Fruit fly (Drosophila melanogaster) whole organism, embryonic: ENCODE results near the gene CG13482.

Experiments
- Atf3 ChIP-seq: fragments of 200-800 bp; sonication (Bioruptor generic); optimal IDR thresholded peaks from 3 replicates; lab custom pipeline; 2016; ENCODE audit warnings: missing biosample characterization, missing genetic modification characterization
- BEAF-32 ChIP-seq: fragments of 200-800 bp; sonication (Bioruptor generic); optimal IDR thresholded peaks from 3 replicates; lab custom pipeline; 2017; ENCODE audit warnings: missing biosample characterization, missing genetic modification characterization, mild to moderate bottlenecking, moderate library complexity, missing genetic modification reagents
- CG10979 ChIP-seq: fragments of 200-800 bp; sonication (Bioruptor generic); optimal IDR thresholded peaks from 2 replicates; lab custom pipeline; 2018; ENCODE audit warnings: missing biosample characterization, mild to moderate bottlenecking, missing genetic modification characterization, moderate library complexity
- CG11247 ChIP-seq: fragments of 200-800 bp; sonication (Bioruptor generic); IDR thresholded peaks from 2 replicates; pipeline ENCODE4 v1.3.6; 2022; ENCODE audit warnings: missing biosample characterization, missing genetic modification characterization
- CG11398 ChIP-seq: fragments of 200-800 bp; sonication (Bioruptor generic); optimal IDR thresholded peaks from 2 replicates; lab custom pipeline; 2016; ENCODE audit warnings: missing biosample characterization, missing genetic modification characterization
- CG11456 ChIP-seq: fragments of 200-800 bp; sonication (Bioruptor generic); IDR thresholded peaks from 3 replicates; pipeline ENCODE4 v1.3.6; 2022; ENCODE audit warnings: missing biosample characterization, missing genetic modification characterization
- CG14014 ChIP-seq: fragments of 200-800 bp; sonication (Bioruptor generic); IDR thresholded peaks from 2 replicates; pipeline ENCODE4 v1.3.6; 2022; ENCODE audit warnings: missing biosample characterization, missing genetic modification characterization
- CG14441 ChIP-seq: fragments of 200-800 bp; sonication (Bioruptor generic); IDR thresholded peaks from 2 replicates; pipeline ENCODE4 v1.3.6; 2022; ENCODE audit warnings: missing biosample characterization, missing genetic modification characterization
- CG14965 ChIP-seq: fragments of 200-800 bp; sonication (Bioruptor generic); optimal IDR thresholded peaks from 2 replicates; lab custom pipeline; 2016; ENCODE audit warnings: missing biosample characterization, missing genetic modification characterization, borderline replicate concordance
- CG15011 ChIP-seq: fragments of 200-800 bp; sonication (Bioruptor generic); optimal IDR thresholded peaks from 3 replicates; lab custom pipeline; 2018; ENCODE audit warnings: missing biosample characterization, mild to moderate bottlenecking, missing genetic modification characterization
- CG1603 ChIP-seq: fragments of 200-800 bp; sonication (Bioruptor generic); optimal IDR thresholded peaks from 2 replicates; lab custom pipeline; 2019; ENCODE audit warnings: missing biosample characterization, mild to moderate bottlenecking, missing genetic modification characterization, moderate library complexity
- CG16815 ChIP-seq: fragments of 200-800 bp; sonication (Bioruptor generic); optimal IDR thresholded peaks from 3 replicates; lab custom pipeline; 2017; ENCODE audit warnings: missing biosample characterization, mild to moderate bottlenecking, missing genetic modification characterization
- CG17568 ChIP-seq: fragments of 200-800 bp; sonication (Bioruptor generic); optimal IDR thresholded peaks from 2 replicates; lab custom pipeline; 2018; ENCODE audit warnings: missing biosample characterization, mild to moderate bottlenecking, missing genetic modification characterization, moderate library complexity
- CG2129 ChIP-seq: fragments of 200-800 bp; sonication (Bioruptor generic); IDR thresholded peaks from 2 replicates; pipeline ENCODE4 v1.3.6; 2022; ENCODE audit warnings: missing biosample characterization, missing genetic modification characterization; ENCODE audit not compliant: partially characterized antibody
- CG2678 ChIP-seq: fragments of 200-800 bp; sonication (Bioruptor generic); optimal IDR thresholded peaks from 3 replicates; lab custom pipeline; 2019; ENCODE audit warnings: missing biosample characterization, mild to moderate bottlenecking, missing genetic modification characterization, moderate library complexity
- CG2712 ChIP-seq: fragments of 200-800 bp; optimal IDR thresholded peaks from 3 replicates; lab custom pipeline; 2019; ENCODE audit warnings: missing biosample characterization, mild to moderate bottlenecking, missing genetic modification characterization, moderate library complexity
- CG31224 ChIP-seq: fragments of 200-800 bp; sonication (Bioruptor generic); IDR thresholded peaks from 2 replicates; pipeline ENCODE4 v1.3.6; 2022; ENCODE audit warnings: missing biosample characterization, missing genetic modification characterization
- CG34224 ChIP-seq: fragments of 200-800 bp; sonication (Bioruptor generic); IDR thresholded peaks from 3 replicates; pipeline ENCODE4 v1.3.6; 2022; ENCODE audit warnings: missing biosample characterization, missing genetic modification characterization; ENCODE audit not compliant: partially characterized antibody
- CG4404 ChIP-seq: fragments of 200-800 bp; sonication (Bioruptor generic); IDR thresholded peaks from 2 replicates; pipeline ENCODE4 v1.3.6; 2022; ENCODE audit warnings: missing biosample characterization, missing genetic modification characterization
- CG4820 ChIP-seq: fragments of 200-800 bp; sonication (Bioruptor generic); optimal IDR thresholded peaks from 3 replicates; lab custom pipeline; 2016; ENCODE audit warnings: missing biosample characterization, missing genetic modification characterization
- CG7372 ChIP-seq: fragments of 200-800 bp; sonication (Bioruptor generic); IDR thresholded peaks from 2 replicates; pipeline ENCODE4 v1.3.6; 2022; ENCODE audit warnings: missing biosample characterization, missing genetic modification characterization
- CG7987 ChIP-seq: fragments of 200-800 bp; sonication (Bioruptor generic); optimal IDR thresholded peaks from 2 replicates; lab custom pipeline; 2018; ENCODE audit warnings: missing biosample characterization, mild to moderate bottlenecking, missing genetic modification characterization, moderate library complexity
- Camta ChIP-seq: fragments of 200-800 bp; sonication (Bioruptor generic); optimal IDR thresholded peaks from 2 replicates; lab custom pipeline; 2016; ENCODE audit warnings: missing biosample characterization, missing genetic modification characterization
- Elba2 ChIP-seq: fragments of 200-800 bp; sonication (Bioruptor generic); optimal IDR thresholded peaks from 3 replicates; lab custom pipeline; 2016; ENCODE audit warnings: missing biosample characterization, missing genetic modification characterization
- Fer3 ChIP-seq: fragments of 200-800 bp; sonication (Bioruptor generic); optimal IDR thresholded peaks from 2 replicates; lab custom pipeline; 2018; ENCODE audit warnings: missing biosample characterization, mild to moderate bottlenecking, missing genetic modification characterization, moderate library complexity
- HmgZ ChIP-seq: fragments of 200-800 bp; sonication (Bioruptor generic); optimal IDR thresholded peaks from 2 replicates; lab custom pipeline; 2018; ENCODE audit warnings: missing biosample characterization, mild to moderate bottlenecking, missing genetic modification characterization
- Hsf ChIP-seq: fragments of 200-800 bp; sonication (Bioruptor generic); optimal IDR thresholded peaks from 3 replicates; lab custom pipeline; 2016; ENCODE audit warnings: missing biosample characterization, missing genetic modification characterization
- Kr ChIP-seq: fragments of 200-800 bp; sonication (Bioruptor generic); optimal IDR thresholded peaks from 2 replicates; lab custom pipeline; 2017; ENCODE audit warnings: missing biosample characterization, mild to moderate bottlenecking, missing genetic modification characterization
- Lhr ChIP-seq: fragments of 200-800 bp; sonication (Bioruptor generic); optimal IDR thresholded peaks from 3 replicates; lab custom pipeline; 2017; ENCODE audit warnings: mild to moderate bottlenecking, missing biosample characterization, missing genetic modification reagents, missing genetic modification characterization
- Opbp ChIP-seq: fragments of 200-800 bp; sonication (Bioruptor generic); IDR thresholded peaks from 3 replicates; pipeline ENCODE4 v1.3.6; 2022; ENCODE audit warnings: missing biosample characterization, missing genetic modification characterization; ENCODE audit not compliant: partially characterized antibody
- Optix ChIP-seq: fragments of 200-800 bp; sonication (Bioruptor generic); IDR thresholded peaks from 3 replicates; pipeline ENCODE4 v1.3.6; 2022; ENCODE audit warnings: missing biosample characterization, missing genetic modification characterization
- Sin3A ChIP-seq: fragments of >200 bp; optimal IDR thresholded peaks from 2 replicates; lab custom pipeline; 2018
- Vsx1 ChIP-seq: fragments of 200-800 bp; sonication (Bioruptor generic); optimal IDR thresholded peaks from 2 replicates; lab custom pipeline; 2017; ENCODE audit warnings: missing biosample characterization, mild to moderate bottlenecking, missing genetic modification characterization, missing genetic modification reagents
- YL-1 ChIP-seq: fragments of 200-800 bp; sonication (Bioruptor generic); optimal IDR thresholded peaks from 3 replicates; lab custom pipeline; 2017; ENCODE audit warnings: missing biosample characterization, mild to moderate bottlenecking, missing genetic modification characterization
- ab ChIP-seq: fragments of 200-800 bp; sonication (Bioruptor generic); optimal IDR thresholded peaks from 2 replicates; lab custom pipeline; 2016; ENCODE audit warnings: missing biosample characterization, missing genetic modification characterization
- crol ChIP-seq: fragments of 200-800 bp; sonication (Bioruptor generic); IDR thresholded peaks from 2 replicates; pipeline ENCODE4 v1.3.6; 2022; ENCODE audit warnings: missing biosample characterization, missing genetic modification characterization
- da ChIP-seq: fragments of 200-800 bp; sonication (Bioruptor generic); optimal IDR thresholded peaks from 2 replicates; lab custom pipeline; 2016; ENCODE audit warnings: missing biosample characterization, missing genetic modification characterization
- emc ChIP-seq: fragments of 200-800 bp; sonication (Bioruptor generic); optimal IDR thresholded peaks from 2 replicates; lab custom pipeline; 2016; ENCODE audit warnings: missing biosample characterization, missing genetic modification characterization
- gcm ChIP-seq: fragments of 200-800 bp; sonication (Bioruptor generic); optimal IDR thresholded peaks from 2 replicates; lab custom pipeline; 2019; ENCODE audit warnings: missing biosample characterization, mild to moderate bottlenecking, missing genetic modification characterization, moderate library complexity
- grn ChIP-seq: fragments of 200-800 bp; sonication (Bioruptor generic); optimal IDR thresholded peaks from 3 replicates; lab custom pipeline; 2017; ENCODE audit warnings: missing biosample characterization, missing genetic modification characterization
- gsb ChIP-seq: fragments of 200-800 bp; sonication (Bioruptor generic); IDR thresholded peaks from 2 replicates; pipeline ENCODE4 v1.3.6; 2022; ENCODE audit warnings: missing biosample characterization, missing genetic modification characterization
- ham ChIP-seq: fragments of 200-800 bp; sonication (Bioruptor generic); IDR thresholded peaks from 2 replicates; pipeline ENCODE4 v1.3.6; 2022; ENCODE audit warnings: missing biosample characterization, missing genetic modification characterization
- hth ChIP-seq: fragments of >200 bp; optimal IDR thresholded peaks from 2 replicates; lab custom pipeline; 2017; ENCODE audit warnings: inconsistent platforms
- mam ChIP-seq: fragments of 200-800 bp; sonication (Bioruptor generic); optimal IDR thresholded peaks from 3 replicates; lab custom pipeline; 2016; ENCODE audit warnings: missing biosample characterization, missing genetic modification characterization
- sens-2 ChIP-seq: fragments of 200-800 bp; sonication (Bioruptor generic); IDR thresholded peaks from 2 replicates; pipeline ENCODE4 v1.3.6; 2022; ENCODE audit warnings: missing biosample characterization, missing genetic modification characterization
- sob ChIP-seq: fragments of 200-800 bp; sonication (Bioruptor generic); IDR thresholded peaks from 2 replicates; pipeline ENCODE4 v1.3.6; 2022; ENCODE audit warnings: missing biosample characterization, missing genetic modification characterization
- sqz ChIP-seq: fragments of 200-800 bp; sonication (Bioruptor generic); optimal IDR thresholded peaks from 3 replicates; lab custom pipeline; 2018; ENCODE audit warnings: missing biosample characterization, mild to moderate bottlenecking, missing genetic modification characterization
- ssp ChIP-seq: fragments of 200-800 bp; sonication (Bioruptor generic); IDR thresholded peaks from 2 replicates; pipeline ENCODE4 v1.3.6; 2022; ENCODE audit warnings: missing biosample characterization, missing genetic modification characterization
- tll ChIP-seq, 2 experiments: fragments of 200-800 bp in 1 of 2; fragments of >200 bp in 1 of 2; sonication (Bioruptor generic) in 1 of 2; optimal IDR thresholded peaks; 2 replicates each; lab custom pipeline; 2017 to 2019; ENCODE audit warnings: missing biosample characterization in 2 of 2, missing genetic modification characterization in 2 of 2, mild to moderate bottlenecking in 1 of 2, moderate library complexity in 1 of 2
- twi ChIP-seq: fragments of 200-800 bp; optimal IDR thresholded peaks from 2 replicates; lab custom pipeline; 2019; ENCODE audit warnings: missing biosample characterization, mild to moderate bottlenecking, missing genetic modification characterization, moderate library complexity
- wor ChIP-seq: fragments of 200-800 bp; sonication (Bioruptor generic); IDR thresholded peaks from 2 replicates; pipeline ENCODE4 v1.3.6; 2022; ENCODE audit warnings: missing biosample characterization, missing genetic modification characterization
- z ChIP-seq: fragments of 200-800 bp; sonication (Bioruptor generic); IDR thresholded peaks from 3 replicates; pipeline ENCODE4 v1.3.6; 2022; ENCODE audit warnings: missing biosample characterization, missing genetic modification characterization

Gene CG13482

DNA sequence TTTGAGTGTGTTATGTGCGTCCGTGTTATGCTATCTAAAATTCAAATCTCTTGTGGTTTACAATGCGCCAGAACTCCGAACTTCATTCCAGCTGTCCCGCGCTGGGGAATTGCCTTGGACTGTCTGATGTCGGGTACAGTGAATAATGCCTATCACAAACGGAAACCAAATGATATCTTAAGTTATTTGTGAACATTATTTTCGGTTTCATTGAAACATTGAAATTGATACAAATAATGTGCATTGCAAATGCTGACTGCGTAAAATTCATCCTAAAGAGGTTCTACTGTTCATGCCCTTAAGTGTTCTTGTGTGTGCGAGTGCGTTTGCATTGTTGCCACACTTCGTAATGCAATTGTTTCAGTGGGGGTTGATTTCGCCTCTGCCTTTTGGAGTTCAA, 25.3 kb upstream of the CG13482 start (continued):
- TF ChIP-seq Elba2 (GFP tag; lab: Kevin White, UChicago) (peak; percentile 56), grn (GFP tag; lab: Kevin White, UChicago) (peak; percentile 93), Kr (GFP tag; lab: Kevin White, UChicago) (peak; percentile 92), Hsf (peak; percentile 95), Sin3A (no peak), CG11456 (GFP tag; lab: Robert Waterston, UW) (peak; percentile 89), CG7987 (peak; percentile 85), gsb (GFP tag; lab: Robert Waterston, UW) (peak; percentile 70), CG2678 (peak; percentile 94), mam (GFP tag; lab: Kevin White, UChicago) (peak; percentile 89), Fer3 (tag; lab: Kevin White, UChicago) (peak; percentile 84), CG7372 (peak; percentile 87), CG1603 (tag; lab: Kevin White, UChicago) (peak; percentile 98), CG2712 (tag; lab: Kevin White, UChicago) (peak; percentile 99), Optix (GFP tag; lab: Robert Waterston, UW) (peak; percentile 95), CG16815 (GFP tag; lab: Kevin White, UChicago) (peak; percentile 97), Camta (peak; percentile 96), CG10979 (tag; lab: Kevin White, UChicago) (peak; percentile 98), gcm (GFP tag; lab: Kevin White, UChicago) (peak; percentile 97), CG14014 (GFP tag; lab: Robert Waterston, UW) (peak; percentile 85), YL-1 (GFP tag; lab: Kevin White, UChicago) (peak; percentile 77), sqz (GFP tag; lab: Kevin White, UChicago) (peak; percentile 94), CG11398 (GFP tag; lab: Kevin White, UChicago) (peak; percentile 94), HmgZ (peak; percentile 89), CG4820 (GFP tag; lab: Kevin White, UChicago) (peak; percentile 97), CG4404 (GFP tag; lab: Robert Waterston, UW) (peak; percentile 96), wor (GFP tag; lab: Robert Waterston, UW) (peak; percentile 84), CG17568 (GFP tag; lab: Kevin White, UChicago) (peak; percentile 90), CG11247 (peak; percentile 89), CG14965 (GFP tag; lab: Kevin White, UChicago) (peak; percentile 86), CG31224 (GFP tag; lab: Robert Waterston, UW) (peak; percentile 64), BEAF-32 (GFP tag; lab: Kevin White, UChicago) (no peak), ab (GFP tag; lab: Kevin White, UChicago) (peak; percentile 79), ham (GFP tag; lab: Robert Waterston, UW) (peak; percentile 57; the same call in 1 of the 2 replicates), twi (tag; lab: Kevin White, UChicago) (peak; percentile 94), sens-2 (GFP tag; lab: Robert Waterston, UW) (peak; percentile 97), CG2129 (GFP tag; lab: Robert Waterston, UW) (no peak), hth (lab: Kevin White, UChicago) (no peak), Opbp (GFP tag; lab: Robert Waterston, UW) (no peak), Lhr (peak; percentile 90), z (GFP tag; lab: Robert Waterston, UW) (peak; percentile 84), tll (GFP tag; optimal IDR thresholded peaks at IDR 0.05; lab: Kevin White, UChicago) (peak in 1 of 2 experiments; percentile 54), CG14441 (GFP tag; lab: Robert Waterston, UW) (peak; percentile 83), da (GFP tag; lab: Kevin White, UChicago) (peak; percentile 88), crol (GFP tag; lab: Robert Waterston, UW) (peak; percentile 77), emc (GFP tag; lab: Kevin White, UChicago) (peak; percentile 71), Vsx1 (GFP tag; lab: Kevin White, UChicago) (peak; percentile 73), CG15011 (peak; percentile 84), sob (GFP tag; lab: Robert Waterston, UW) (peak; percentile 87), Atf3 (GFP tag; lab: Kevin White, UChicago) (peak; percentile 96), ssp (GFP tag; lab: Robert Waterston, UW) (peak; percentile 88), CG34224 (no peak)
